Fruit fly (Drosophila melanogaster): ENCODE data around the gene CG34148.

The CG34148 gene

dm6 chr3R:21859509-21859908 is 19.0 kb downstream of the CG34148 start (continued):
- TF ChIP-seq Eip78C (GFP tag) (peak; percentile 98), salr (GFP tag; optimal IDR thresholded peaks at IDR 0.05) (peak; percentile 70 to 81), pdm3 (GFP tag; optimal IDR thresholded peaks at IDR 0.05) (peak; percentile 93), Gug (GFP tag; IDR thresholded peaks at IDR 0.05) (peak; percentile 69), fd85E (GFP tag; optimal IDR thresholded peaks at IDR 0.05) (peak; percentile 39), CG10669 (GFP tag; optimal IDR thresholded peaks at IDR 0.05) (peak; percentile 75), spab (GFP tag; optimal IDR thresholded peaks at IDR 0.05) (peak; percentile 82), Smox (GFP tag; optimal IDR thresholded peaks at IDR 0.05) (peak; percentile 96), CG1621 (tag; optimal IDR thresholded peaks at IDR 0.05) (peak; percentile 77), fd59A (GFP tag; optimal IDR thresholded peaks at IDR 0.05) (peak; percentile 70), net (GFP tag; optimal IDR thresholded peaks at IDR 0.05) (peak; percentile 89), CG4318 (GFP tag; optimal IDR thresholded peaks at IDR 0.05) (peak; percentile 86), CG15336 (GFP tag; IDR thresholded peaks at IDR 0.05) (peak; percentile 90), Hr4 (GFP tag; optimal IDR thresholded peaks at IDR 0.05) (peak; percentile 90), CG16779 (tag; optimal IDR thresholded peaks at IDR 0.05) (peak; percentile 76), CG9139 (GFP tag; optimal IDR thresholded peaks at IDR 0.05) (peak; percentile 63), dac (GFP tag; optimal IDR thresholded peaks at IDR 0.05) (peak; percentile 78), esn (GFP tag; optimal IDR thresholded peaks at IDR 0.05) (peak; percentile 98), CG34406 (GFP tag; optimal IDR thresholded peaks at IDR 0.05) (peak; percentile 91), Met (GFP tag; optimal IDR thresholded peaks at IDR 0.05) (peak; percentile 97), svp (GFP tag) (peak; percentile 99), eg (GFP tag; IDR thresholded peaks at IDR 0.05) (peak; percentile 79), Sox102F (GFP tag; optimal IDR thresholded peaks at IDR 0.05) (peak; percentile 96), achi (GFP tag; optimal IDR thresholded peaks at IDR 0.05) (peak; percentile 92), ss (GFP tag; optimal IDR thresholded peaks at IDR 0.05) (peak; percentile 85 to 88), Eip93F (GFP tag; optimal IDR thresholded peaks at IDR 0.05) (peak; percentile 93), CG6163 (GFP tag; IDR thresholded peaks at IDR 0.05) (peak; percentile 84)

dm6 chr3R:21858290-21858875 is 20.1 kb downstream of the CG34148 start:
- TF ChIP-seq eg (GFP tag; IDR thresholded peaks at IDR 0.05) (peak; percentile 27; the same call in 1 of the 3 replicates), ss (GFP tag; optimal IDR thresholded peaks at IDR 0.05) (no peak), net (GFP tag; optimal IDR thresholded peaks at IDR 0.05) (peak; percentile 17), CG3032 (tag; optimal IDR thresholded peaks at IDR 0.05) (no peak), salr (GFP tag; optimal IDR thresholded peaks at IDR 0.05) (peak in 1 of 2 experiments; percentile 16)

- TF ChIP-seq CG16779 (tag; optimal IDR thresholded peaks at IDR 0.05), result no peak
- no peak for TF ChIP-seq Blimp-1 (GFP tag; optimal IDR thresholded peaks at IDR 0.05)
- no peak for TF ChIP-seq net (GFP tag; optimal IDR thresholded peaks at IDR 0.05)
- TF ChIP-seq ss (GFP tag; optimal IDR thresholded peaks at IDR 0.05), result no peak
- TF ChIP-seq CG8319 (GFP tag; optimal IDR thresholded peaks at IDR 0.05), result no peak
- no peak for TF ChIP-seq Sox14 (GFP tag; optimal IDR thresholded peaks at IDR 0.05)
- no peak for TF ChIP-seq topi (GFP tag; optimal IDR thresholded peaks at IDR 0.05)
- TF ChIP-seq Eip78C (GFP tag), result peak; percentile 71
- TF ChIP-seq CG11902 (GFP tag; optimal IDR thresholded peaks at IDR 0.05), result no peak
- TF ChIP-seq fd85E (GFP tag; optimal IDR thresholded peaks at IDR 0.05), result no peak
- TF ChIP-seq CG8119 (GFP tag; IDR thresholded peaks at IDR 0.05), result 0 out of 3 replicates have a peak, but pooled peaks have one; percentile 22
- peak; percentile 19 for TF ChIP-seq cyc (GFP tag; optimal IDR thresholded peaks at IDR 0.05)
- no peak for TF ChIP-seq dac (GFP tag; optimal IDR thresholded peaks at IDR 0.05)
- TF ChIP-seq lz (GFP tag; optimal IDR thresholded peaks at IDR 0.05), result peak; percentile 3
- no peak for TF ChIP-seq CG6854 (GFP tag; optimal IDR thresholded peaks at IDR 0.05)
- no peak for TF ChIP-seq Ets96B (tag; optimal IDR thresholded peaks at IDR 0.05)
- TF ChIP-seq CG1621 (tag; optimal IDR thresholded peaks at IDR 0.05), result no peak
- no peak for TF ChIP-seq dsx (GFP tag; optimal IDR thresholded peaks at IDR 0.05; ENCODE audit: poor library complexity, severe bottlenecking)
- peak; percentile 17 for TF ChIP-seq Hr39 (GFP tag; optimal IDR thresholded peaks at IDR 0.05)
- TF ChIP-seq Lpt (GFP tag; optimal IDR thresholded peaks at IDR 0.05), result no peak
- TF ChIP-seq CG11294 (GFP tag; IDR thresholded peaks at IDR 0.05), result no peak
- no peak for TF ChIP-seq Sox15 (GFP tag; optimal IDR thresholded peaks at IDR 0.05)
- TF ChIP-seq CG10631 (GFP tag; optimal IDR thresholded peaks at IDR 0.05), result no peak
- no peak for TF ChIP-seq Ets21C (GFP tag; optimal IDR thresholded peaks at IDR 0.05)
- TF ChIP-seq fkh (GFP tag; optimal IDR thresholded peaks at IDR 0.05), result no peak
- no peak for TF ChIP-seq CG6276 (GFP tag; optimal IDR thresholded peaks at IDR 0.05)
- no peak for TF ChIP-seq vri (GFP tag; optimal IDR thresholded peaks at IDR 0.05)
Observed at dm6 chr3R:21857509-21857908, 21.0 kb downstream of the CG34148 start.
